Fruit fly (Drosophila melanogaster): ENCODE results near the gene shtd.

The shtd gene

dm6 chrX:15449490-15450326, 12.5 kb downstream of the shtd start, which contains the start of the genes Scamp and Ahcy (continued):
- TF ChIP-seq CG13123 (GFP tag; optimal IDR thresholded peaks at IDR 0.05) (no peak), CG17829 (tag; optimal IDR thresholded peaks at IDR 0.05) (peak; percentile 14), insv (GFP tag; optimal IDR thresholded peaks at IDR 0.05) (peak; percentile 45 to 85), CG6683 (GFP tag; optimal IDR thresholded peaks at IDR 0.05) (no peak), Max (GFP tag; optimal IDR thresholded peaks at IDR 0.05) (no peak), Dref (GFP tag; IDR thresholded peaks at IDR 0.05) (peak; percentile 65), Side (GFP tag; optimal IDR thresholded peaks at IDR 0.05) (no peak), Atf6 (GFP tag; IDR thresholded peaks at IDR 0.05) (no peak), CG4617 (GFP tag; optimal IDR thresholded peaks at IDR 0.05; ENCODE audit: borderline replicate concordance) (peak; percentile 56), salm (tag; optimal IDR thresholded peaks at IDR 0.05) (no peak), YL-1 (GFP tag; optimal IDR thresholded peaks at IDR 0.05) (peak; percentile 57), Sry-δ (GFP tag; optimal IDR thresholded peaks at IDR 0.05) (peak; percentile 80), CG7963 (GFP tag; IDR thresholded peaks at IDR 0.05; ENCODE audit: partially characterized antibody) (no peak), z (GFP tag; IDR thresholded peaks at IDR 0.05) (no peak), CoRest (tag; optimal IDR thresholded peaks at IDR 0.05) (peak; percentile 35), Dfd (GFP tag; optimal IDR thresholded peaks at IDR 0.05) (no peak), CG2120 (GFP tag; optimal IDR thresholded peaks at IDR 0.05) (peak; percentile 37), lilli (GFP tag; optimal IDR thresholded peaks at IDR 0.05) (peak; percentile 38), Hmr (GFP tag; optimal IDR thresholded peaks at IDR 0.05) (peak; percentile 24), PHDP (tag; optimal IDR thresholded peaks at IDR 0.05) (no peak), CG12391 (tag; optimal IDR thresholded peaks at IDR 0.05) (peak; percentile 43), Blimp-1 (GFP tag; optimal IDR thresholded peaks at IDR 0.05) (no peak), CG13424 (tag; optimal IDR thresholded peaks at IDR 0.05) (peak; percentile 5), unc-4 (GFP tag; IDR thresholded peaks at IDR 0.05; ENCODE audit: partially characterized antibody) (peak; percentile 55; the same call in 1 of the 2 replicates), mirr (GFP tag; optimal IDR thresholded peaks at IDR 0.05) (no peak), grau (tag; optimal IDR thresholded peaks at IDR 0.05) (peak; percentile 12), CG2129 (GFP tag; IDR thresholded peaks at IDR 0.05; ENCODE audit: partially characterized antibody) (0 out of 2 replicates have a peak, but pooled peaks have one; percentile 17), dati (GFP tag; IDR thresholded peaks at IDR 0.05) (no peak), sens (GFP tag) (peak; percentile 70), CG10267 (tag; optimal IDR thresholded peaks at IDR 0.05) (peak; percentile 39), CG8290 (GFP tag; optimal IDR thresholded peaks at IDR 0.05) (peak; percentile 18), CG8290 (tag; optimal IDR thresholded peaks at IDR 0.05) (no peak), CG8478 (optimal IDR thresholded peaks at IDR 0.05) (peak; percentile 81), amos (GFP tag; IDR thresholded peaks at IDR 0.05; ENCODE audit: partially characterized antibody) (peak; percentile 44; the same call in 1 of the 2 replicates), CG15269 (tag; optimal IDR thresholded peaks at IDR 0.05) (peak; percentile 17), ase (GFP tag; IDR thresholded peaks at IDR 0.05) (no peak), Chrac-16 (GFP tag; optimal IDR thresholded peaks at IDR 0.05) (peak; percentile 2), Nf-YC (tag; optimal IDR thresholded peaks at IDR 0.05) (peak; percentile 15), CG2889 (GFP tag; IDR thresholded peaks at IDR 0.05) (no peak), CG18011 (GFP tag; optimal IDR thresholded peaks at IDR 0.05) (peak; percentile 39), Jarid2 (GFP tag; optimal IDR thresholded peaks at IDR 0.05) (no peak), CG4360 (GFP tag; IDR thresholded peaks at IDR 0.05) (no peak), CG9437 (GFP tag; optimal IDR thresholded peaks at IDR 0.05) (peak; percentile 14), Fer1 (GFP tag; optimal IDR thresholded peaks at IDR 0.05) (no peak), Xbp1 (GFP tag; optimal IDR thresholded peaks at IDR 0.05) (peak; percentile 16), HLH4C (GFP tag; IDR thresholded peaks at IDR 0.05; ENCODE audit: partially characterized antibody) (peak; percentile 60; the same call in 2 of the 3 replicates), her (GFP tag; optimal IDR thresholded peaks at IDR 0.05) (no peak), lola (GFP tag; optimal IDR thresholded peaks at IDR 0.05) (peak in 1 of 3 experiments; percentile 10)

Measured in whole organism, embryonic.